Fruit fly (Drosophila melanogaster) whole organism, embryonic: ENCODE measurements around the gene CG14406.

ENCODE experiments used
- ewg ChIP-seq: fragments of 200-800 bp; sonication (Bioruptor generic); optimal IDR thresholded peaks from 3 replicates; lab custom pipeline; 2017; ENCODE audit warnings: mild to moderate bottlenecking, missing biosample characterization, missing genetic modification reagents, missing genetic modification characterization
- sd ChIP-seq: fragments of 200-800 bp; sonication (Bioruptor generic); optimal IDR thresholded peaks from 3 replicates; lab custom pipeline; 2018; ENCODE audit warnings: missing biosample characterization, mild to moderate bottlenecking, missing genetic modification characterization, moderate library complexity

DNA sequence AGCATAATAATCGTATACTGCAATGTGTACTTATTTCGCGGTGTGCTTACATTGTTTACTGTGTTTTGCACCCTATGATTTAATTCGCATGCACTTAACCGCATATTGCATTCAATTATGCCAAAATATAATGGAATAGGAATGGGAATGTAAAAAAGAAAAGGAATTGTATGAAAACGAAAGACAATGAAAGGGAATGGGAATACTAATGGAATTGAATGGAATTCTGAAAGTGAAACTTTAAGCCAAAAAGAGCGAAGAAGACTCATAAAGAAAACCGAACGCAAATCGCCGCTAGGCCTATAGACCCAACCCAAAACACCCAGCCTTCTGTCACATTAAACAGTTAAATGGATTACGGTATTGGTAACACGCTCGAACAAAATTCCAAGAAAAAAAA, 16.8 kb downstream of the CG14406 start:
- TF ChIP-seq ewg (no peak), sd (tag; lab: Kevin White, UChicago) (no peak)
